Fruit fly (Drosophila melanogaster): ENCODE results near the gene JhI-21.

Gene JhI-21

DNA sequence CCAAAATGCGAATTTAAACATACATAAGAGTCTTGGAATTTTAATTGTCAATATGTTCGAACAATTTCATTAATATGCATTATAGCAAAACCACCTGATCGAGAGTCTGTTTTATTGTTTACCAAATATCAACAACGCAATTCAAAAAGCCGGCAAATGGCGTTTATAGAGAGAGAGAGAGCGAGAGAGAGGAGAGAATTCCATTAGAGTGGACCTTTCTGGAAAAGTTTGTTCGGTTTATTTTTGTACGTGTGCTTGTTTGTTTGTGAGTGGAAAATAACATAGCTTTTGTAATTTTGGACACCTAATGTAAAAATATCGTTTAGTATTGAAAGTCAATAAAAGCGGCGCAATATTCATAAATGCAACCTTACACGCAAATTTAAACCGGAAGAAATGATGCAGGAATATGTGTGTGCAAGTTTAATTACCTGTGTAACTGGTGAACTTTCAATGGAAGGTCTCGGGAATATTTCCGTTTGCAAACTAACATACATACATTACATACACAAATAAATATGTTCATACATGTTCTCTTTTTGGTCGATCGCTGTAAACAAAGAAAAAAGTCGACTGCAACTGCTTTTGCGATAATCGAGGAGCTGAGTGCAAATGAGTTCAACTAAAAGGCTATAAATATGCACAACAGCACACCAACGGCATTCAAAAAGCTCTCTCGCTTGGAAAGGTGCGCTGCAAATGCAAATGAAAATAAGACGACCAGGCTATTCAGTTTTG, 11.1 kb downstream of the JhI-21 start, which contains the start of gene CG6785 (continued):
- TF ChIP-seq kah (GFP tag; optimal IDR thresholded peaks at IDR 0.05) (peak; percentile 97), grau (tag; optimal IDR thresholded peaks at IDR 0.05) (peak; percentile 62), CG13775 (GFP tag; optimal IDR thresholded peaks at IDR 0.05) (peak; percentile 32), TFAM (GFP tag; optimal IDR thresholded peaks at IDR 0.05) (no peak), CG9876 (GFP tag; optimal IDR thresholded peaks at IDR 0.05) (peak; percentile 63), gce (GFP tag; IDR thresholded peaks at IDR 0.05) (peak; percentile 68; the same call in 1 of the 3 replicates), disco-r (GFP tag; optimal IDR thresholded peaks at IDR 0.05) (peak; percentile 87), B-H2 (GFP tag; optimal IDR thresholded peaks at IDR 0.05) (peak; percentile 88), C15 (GFP tag; IDR thresholded peaks at IDR 0.05) (no peak), peb (GFP tag; IDR thresholded peaks at IDR 0.05) (no peak), Rfx (GFP tag; IDR thresholded peaks at IDR 0.05) (peak; percentile 42; the same call in 1 of the 2 replicates), CG7987 (GFP tag; optimal IDR thresholded peaks at IDR 0.05) (peak; percentile 93), CG3847 (GFP tag; IDR thresholded peaks at IDR 0.05) (no peak), kay (GFP tag; optimal IDR thresholded peaks at IDR 0.05) (peak; percentile 77), ac (GFP tag; optimal IDR thresholded peaks at IDR 0.05) (peak; percentile 78), CG31388 (GFP tag; optimal IDR thresholded peaks at IDR 0.05) (no peak), YL-1 (GFP tag; optimal IDR thresholded peaks at IDR 0.05) (peak; percentile 92), Hsf (GFP tag; optimal IDR thresholded peaks at IDR 0.05) (peak; percentile 68), CG4854 (GFP tag; optimal IDR thresholded peaks at IDR 0.05) (peak; percentile 83), CG4360 (GFP tag; IDR thresholded peaks at IDR 0.05) (no peak), Sry-δ (GFP tag; optimal IDR thresholded peaks at IDR 0.05) (peak; percentile 33), CG3163 (GFP tag; optimal IDR thresholded peaks at IDR 0.05) (peak; percentile 72), Abd-B (GFP tag; optimal IDR thresholded peaks at IDR 0.05) (no peak), Hmx (GFP tag; optimal IDR thresholded peaks at IDR 0.05) (no peak), BEAF-32 (GFP tag; optimal IDR thresholded peaks at IDR 0.05) (peak; percentile 25), Adf1 (GFP tag; IDR thresholded peaks at IDR 0.05) (peak; percentile 18; the same call in 1 of the 2 replicates), rib (GFP tag; IDR thresholded peaks at IDR 0.05) (no peak; the same call in 1 of the 2 replicates), tll (GFP tag; optimal IDR thresholded peaks at IDR 0.05) (no peak), CG33213 (GFP tag; optimal IDR thresholded peaks at IDR 0.05) (peak; percentile 86), onecut (GFP tag; IDR thresholded peaks at IDR 0.05) (peak; percentile 74), CG31365 (tag; optimal IDR thresholded peaks at IDR 0.05) (peak; percentile 85), hth (optimal IDR thresholded peaks at IDR 0.05) (no peak), klu (GFP tag; IDR thresholded peaks at IDR 0.05) (no peak), CG6683 (GFP tag; optimal IDR thresholded peaks at IDR 0.05) (peak; percentile 62), CG34224 (GFP tag; IDR thresholded peaks at IDR 0.05; ENCODE audit: partially characterized antibody) (peak; percentile 26; the same call in 1 of the 3 replicates), CG1233 (GFP tag; optimal IDR thresholded peaks at IDR 0.05) (peak; percentile 85), CG12744 (GFP tag; optimal IDR thresholded peaks at IDR 0.05) (peak; percentile 88), Meics (GFP tag; optimal IDR thresholded peaks at IDR 0.05) (peak; percentile 84), CG12236 (GFP tag; optimal IDR thresholded peaks at IDR 0.05) (peak; percentile 94), zf30C (GFP tag; optimal IDR thresholded peaks at IDR 0.05) (no peak), grn (GFP tag; optimal IDR thresholded peaks at IDR 0.05) (peak; percentile 77), CG14860 (GFP tag; IDR thresholded peaks at IDR 0.05; ENCODE audit: partially characterized antibody) (no peak), CoRest (tag; optimal IDR thresholded peaks at IDR 0.05) (peak; percentile 70), ken (GFP tag; IDR thresholded peaks at IDR 0.05) (no peak), CG16813 (GFP tag; IDR thresholded peaks at IDR 0.05; ENCODE audit: partially characterized antibody) (no peak), CG2202 (tag; optimal IDR thresholded peaks at IDR 0.05) (peak; percentile 92), h (optimal IDR thresholded peaks at IDR 0.05) (no peak), CG8765 (GFP tag; IDR thresholded peaks at IDR 0.05) (no peak), HHEX (GFP tag; optimal IDR thresholded peaks at IDR 0.05) (peak; percentile 92), Kr (GFP tag; optimal IDR thresholded peaks at IDR 0.05) (peak; percentile 59)
